Fruit fly (Drosophila melanogaster): ENCODE results near the gene CG42692.

CG42692 gene

DNA sequence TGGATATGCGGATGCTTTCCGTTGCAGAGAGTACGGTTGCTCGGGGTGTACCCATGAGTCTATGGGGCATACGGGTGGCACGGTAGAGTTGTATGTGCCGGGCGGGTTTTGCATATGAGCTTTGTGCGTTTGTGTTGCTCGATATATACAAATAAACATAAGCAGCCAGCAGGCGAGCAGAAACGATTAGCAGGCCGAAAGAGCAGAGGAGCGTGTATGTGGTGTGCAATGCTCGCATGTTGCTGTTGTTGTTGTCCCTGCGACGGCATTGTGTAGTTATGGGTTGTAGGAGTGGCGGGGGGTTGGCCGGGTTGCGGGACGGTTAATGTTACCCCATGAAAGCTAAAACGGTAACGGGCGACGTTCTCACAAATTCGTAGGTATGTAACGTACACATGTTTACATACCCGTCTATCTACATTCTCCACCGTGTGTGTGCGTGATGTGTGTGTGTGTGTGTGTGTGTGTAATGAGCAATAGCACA, 13.8 kb downstream of the CG42692 start (continued):
- TF ChIP-seq YL-1 (GFP tag; optimal IDR thresholded peaks at IDR 0.05) (no peak), vnd (GFP tag; IDR thresholded peaks at IDR 0.05; ENCODE audit: partially characterized antibody) (0 out of 3 replicates have a peak, but pooled peaks have one; percentile 19), CG17912 (GFP tag; optimal IDR thresholded peaks at IDR 0.05) (peak; percentile 4), CG17186 (GFP tag; optimal IDR thresholded peaks at IDR 0.05) (no peak), CG8290 (GFP tag; optimal IDR thresholded peaks at IDR 0.05) (no peak), CG8290 (tag; optimal IDR thresholded peaks at IDR 0.05) (peak in 1 of 2 experiments; percentile 84), HmgZ (tag; optimal IDR thresholded peaks at IDR 0.05) (peak; percentile 30), CG4617 (GFP tag; optimal IDR thresholded peaks at IDR 0.05; ENCODE audit: borderline replicate concordance) (no peak), CG34224 (GFP tag; IDR thresholded peaks at IDR 0.05; ENCODE audit: partially characterized antibody) (peak; percentile 56; the same call in 2 of the 3 replicates), CG1647 (GFP tag; optimal IDR thresholded peaks at IDR 0.05) (peak; percentile 9), CG30020 (tag; optimal IDR thresholded peaks at IDR 0.05) (no peak), CG34376 (GFP tag; optimal IDR thresholded peaks at IDR 0.05) (peak; percentile 79), CG11247 (GFP tag; IDR thresholded peaks at IDR 0.05) (no peak)

DNA sequence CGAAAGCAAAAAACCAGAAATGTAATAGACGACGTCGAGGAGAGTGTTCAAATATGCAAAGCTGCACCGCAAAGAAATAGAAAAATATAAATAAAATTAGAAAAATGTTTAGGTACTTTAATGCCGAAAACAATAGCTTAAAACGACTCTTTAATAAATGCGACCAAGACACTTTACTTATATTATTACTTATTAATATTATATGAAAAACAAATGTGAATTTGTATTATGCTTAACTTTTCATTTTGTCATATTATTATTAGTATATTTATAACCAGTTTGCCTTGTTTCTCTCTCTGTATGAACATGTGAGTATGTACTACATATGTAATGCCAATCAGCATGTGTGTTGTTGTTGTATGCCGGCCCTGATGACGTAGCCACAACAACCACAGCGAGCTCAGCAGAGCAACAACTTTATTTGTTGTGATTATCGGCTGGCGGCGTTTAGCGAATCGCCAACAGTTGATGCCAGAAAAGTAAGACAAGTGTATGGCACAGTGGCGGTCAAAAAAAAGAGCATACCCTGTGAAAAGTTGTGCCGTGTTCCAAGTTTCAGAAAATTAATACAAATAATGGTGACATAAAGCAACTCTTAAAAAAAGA, 14.3 kb downstream of the CG42692 start:
- TF ChIP-seq Scr (GFP tag; IDR thresholded peaks at IDR 0.05; ENCODE audit: partially characterized antibody) = no peak
- TF ChIP-seq Ets65A (GFP tag) = no peak
- peak; percentile 31 to 86 for TF ChIP-seq dpn (GFP tag; optimal IDR thresholded peaks at IDR 0.05)
- peak; percentile 76 for TF ChIP-seq ase (GFP tag; IDR thresholded peaks at IDR 0.05)
- TF ChIP-seq eve (GFP tag; optimal IDR thresholded peaks at IDR 0.05) = peak in 1 of 2 experiments; percentile 58
- no peak for TF ChIP-seq Dp (GFP tag; optimal IDR thresholded peaks at IDR 0.05)
- no peak for TF ChIP-seq bbx (GFP tag; IDR thresholded peaks at IDR 0.05; ENCODE audit: partially characterized antibody)
- TF ChIP-seq Dfd (GFP tag; optimal IDR thresholded peaks at IDR 0.05) = no peak
- peak; percentile 93 for TF ChIP-seq tgo (GFP tag; IDR thresholded peaks at IDR 0.05)
- TF ChIP-seq CG15479 (GFP tag; optimal IDR thresholded peaks at IDR 0.05) = no peak
- no peak; the same call in 1 of the 2 replicates for TF ChIP-seq amos (GFP tag; IDR thresholded peaks at IDR 0.05; ENCODE audit: partially characterized antibody)
- TF ChIP-seq z (GFP tag; IDR thresholded peaks at IDR 0.05) = no peak
- TF ChIP-seq ATbp (GFP tag; optimal IDR thresholded peaks at IDR 0.05) = peak; percentile 93
- TF ChIP-seq stc (GFP tag; IDR thresholded peaks at IDR 0.05) = peak; percentile 93
- TF ChIP-seq H15 (GFP tag; IDR thresholded peaks at IDR 0.05) = peak; percentile 79
- peak; percentile 90 for TF ChIP-seq Fer2 (tag; optimal IDR thresholded peaks at IDR 0.05)
- TF ChIP-seq CG30020 (tag; optimal IDR thresholded peaks at IDR 0.05) = peak; percentile 80
- TF ChIP-seq HLHmδ (GFP tag; optimal IDR thresholded peaks at IDR 0.05) = peak; percentile 69
- TF ChIP-seq CG8924 (tag; optimal IDR thresholded peaks at IDR 0.05) = peak; percentile 98
- TF ChIP-seq CG9932 (GFP tag; IDR thresholded peaks at IDR 0.05) = peak; percentile 85
- no peak for TF ChIP-seq CG16813 (GFP tag; IDR thresholded peaks at IDR 0.05; ENCODE audit: partially characterized antibody)
- TF ChIP-seq tin (GFP tag; optimal IDR thresholded peaks at IDR 0.05) = peak; percentile 49
- TF ChIP-seq ssp (GFP tag; IDR thresholded peaks at IDR 0.05) = peak; percentile 86
- no peak for TF ChIP-seq Mad (GFP tag; optimal IDR thresholded peaks at IDR 0.05)
- TF ChIP-seq dm (GFP tag; optimal IDR thresholded peaks at IDR 0.05) = peak; percentile 41
- TF ChIP-seq CG10147 (GFP tag; optimal IDR thresholded peaks at IDR 0.05) = peak; percentile 97
- peak; percentile 67 for TF ChIP-seq nau (GFP tag; optimal IDR thresholded peaks at IDR 0.05)
- TF ChIP-seq Oli (tag; optimal IDR thresholded peaks at IDR 0.05) = peak; percentile 96
- TF ChIP-seq nerfin-2 (GFP tag; IDR thresholded peaks at IDR 0.05; ENCODE audit: partially characterized antibody) = no peak
- TF ChIP-seq CG1529 (GFP tag; optimal IDR thresholded peaks at IDR 0.05) = peak; percentile 86
- peak; percentile 21 for TF ChIP-seq eyg (GFP tag; optimal IDR thresholded peaks at IDR 0.05)
- peak; percentile 79 for TF ChIP-seq trh (GFP tag; optimal IDR thresholded peaks at IDR 0.05)
- peak; percentile 95 for TF ChIP-seq vvl (GFP tag; IDR thresholded peaks at IDR 0.05)
- TF ChIP-seq ato (GFP tag; IDR thresholded peaks at IDR 0.05; ENCODE audit: partially characterized antibody) = no peak
- peak; percentile 95 for TF ChIP-seq CG18599 (GFP tag; optimal IDR thresholded peaks at IDR 0.05)
- peak; percentile 72 for TF ChIP-seq NFAT (GFP tag; IDR thresholded peaks at IDR 0.05)
